Worm (Caenorhabditis elegans): ENCODE results near the gene elo-7.

- TF ChIP-seq hmg-20 (GFP tag; IDR thresholded peaks at IDR 0.05) (no peak), ZK185.1 (tag; optimal IDR thresholded peaks at IDR 0.05; ENCODE audit: poor library complexity, severe bottlenecking) (no peak), K11D2.4 (GFP tag; IDR thresholded peaks at IDR 0.05) (no peak), Y56A3A.18 (GFP tag; IDR thresholded peaks at IDR 0.05) (no peak), ceh-40 (GFP tag; IDR thresholded peaks at IDR 0.05) (no peak), atf-7 (tag; optimal IDR thresholded peaks at IDR 0.05) (no peak), bed-2 (GFP tag; IDR thresholded peaks at IDR 0.05) (no peak), efl-1 (GFP tag; optimal IDR thresholded peaks at IDR 0.05) (no peak), K12H6.12 (tag; optimal IDR thresholded peaks at IDR 0.05) (no peak), pha-4 (tag; optimal IDR thresholded peaks at IDR 0.05) (no peak), let-526 (GFP tag; IDR thresholded peaks at IDR 0.05) (no peak)
These were observed 31.7 kb upstream of the elo-7 start, which contains the start of gene sru-4 for ce11 chrIV:9498088-9498487.

Data from whole organism, young adult.